Fruit fly (Drosophila melanogaster) whole organism, pupa: ENCODE measurements around the gene CG16779.
A peak's percentile ranks its signal among the peaks of the same experiment; 100 is the strongest.

ENCODE experiments used
- CG10348 ChIP-seq: fragments of 200-800 bp; sonication (Bioruptor generic); IDR thresholded peaks from 2 replicates; pipeline ENCODE4 v1.3.6; 2022; ENCODE audit warnings: missing biosample characterization, missing genetic modification characterization
- CG12605 ChIP-seq: fragments of 200-800 bp; sonication (Bioruptor generic); IDR thresholded peaks from 2 replicates; pipeline ENCODE4 v1.3.6; 2022; ENCODE audit warnings: missing biosample characterization, missing genetic modification characterization
- CG13204 ChIP-seq: fragments of 200-800 bp; sonication (Bioruptor generic); optimal IDR thresholded peaks from 2 replicates; lab custom pipeline; 2018; ENCODE audit warnings: missing biosample characterization, mild to moderate bottlenecking, missing genetic modification characterization, moderate library complexity
- CG14655 ChIP-seq: fragments of 200-800 bp; sonication (Bioruptor generic); optimal IDR thresholded peaks from 3 replicates; lab custom pipeline; 2017; ENCODE audit warnings: mild to moderate bottlenecking, missing biosample characterization, missing genetic modification reagents, missing genetic modification characterization
- CG15710 ChIP-seq: fragments of 200-800 bp; sonication (Bioruptor generic); optimal IDR thresholded peaks from 2 replicates; lab custom pipeline; 2018; ENCODE audit warnings: missing biosample characterization, mild to moderate bottlenecking, missing genetic modification characterization, moderate library complexity
- CG17806 ChIP-seq: fragments of 200-800 bp; sonication (Bioruptor generic); optimal IDR thresholded peaks from 2 replicates; lab custom pipeline; 2018; ENCODE audit warnings: missing biosample characterization, mild to moderate bottlenecking, missing genetic modification characterization, moderate library complexity
- CG32121 ChIP-seq: fragments of 200-800 bp; sonication (Bioruptor generic); IDR thresholded peaks from 2 replicates; pipeline ENCODE4 v1.3.6; 2022; ENCODE audit warnings: missing biosample characterization, missing genetic modification characterization
- CG34367 ChIP-seq: fragments of 200-800 bp; sonication (Bioruptor generic); optimal IDR thresholded peaks from 2 replicates; lab custom pipeline; 2018; ENCODE audit warnings: missing biosample characterization, mild to moderate bottlenecking, missing genetic modification characterization
- CG4496 ChIP-seq: fragments of 200-800 bp; sonication (Bioruptor generic); IDR thresholded peaks from 3 replicates; pipeline ENCODE4 v1.3.6; 2022; ENCODE audit warnings: missing biosample characterization, missing genetic modification characterization
- CG8159 ChIP-seq: fragments of 200-800 bp; sonication (Bioruptor generic); optimal IDR thresholded peaks from 3 replicates; lab custom pipeline; 2018; ENCODE audit warnings: missing biosample characterization, mild to moderate bottlenecking, missing genetic modification characterization, moderate library complexity
- CG8301 ChIP-seq: fragments of 200-800 bp; sonication (Bioruptor generic); optimal IDR thresholded peaks from 2 replicates; lab custom pipeline; 2018; ENCODE audit warnings: missing biosample characterization, mild to moderate bottlenecking, missing genetic modification characterization
- CG9948 ChIP-seq: fragments of 200-800 bp; sonication (Bioruptor generic); optimal IDR thresholded peaks from 2 replicates; lab custom pipeline; 2018; ENCODE audit warnings: missing biosample characterization, mild to moderate bottlenecking, missing genetic modification characterization, moderate library complexity
- D1 ChIP-seq: fragments of 200-800 bp; sonication (Bioruptor generic); optimal IDR thresholded peaks from 2 replicates; lab custom pipeline; 2018; ENCODE audit warnings: missing biosample characterization, mild to moderate bottlenecking, missing genetic modification characterization, moderate library complexity
- EcR ChIP-seq: fragments of 200-800 bp; sonication (Bioruptor generic); optimal IDR thresholded peaks from 3 replicates; lab custom pipeline; 2019; ENCODE audit warnings: missing biosample characterization, missing genetic modification characterization, mild to moderate bottlenecking, moderate library complexity, missing genetic modification reagents
- Ets98B ChIP-seq: fragments of 200-800 bp; sonication (Bioruptor generic); IDR thresholded peaks from 2 replicates; pipeline ENCODE4 v1.3.6; 2022; ENCODE audit warnings: missing biosample characterization, missing genetic modification characterization
- Pif1A ChIP-seq: fragments of 200-800 bp; sonication (Bioruptor generic); optimal IDR thresholded peaks from 3 replicates; lab custom pipeline; 2016; ENCODE audit warnings: missing biosample characterization, missing genetic modification characterization
- Pif1B ChIP-seq: fragments of 200-800 bp; sonication (Bioruptor generic); optimal IDR thresholded peaks from 3 replicates; lab custom pipeline; 2016; ENCODE audit warnings: missing biosample characterization, missing genetic modification characterization
- Snoo ChIP-seq: fragments of 200-800 bp; sonication (Bioruptor generic); optimal IDR thresholded peaks from 3 replicates; lab custom pipeline; 2017; ENCODE audit warnings: missing biosample characterization, mild to moderate bottlenecking, missing genetic modification characterization, inconsistent platforms
- fd96Ca ChIP-seq: fragments of 200-800 bp; sonication (Bioruptor generic); IDR thresholded peaks from 3 replicates; pipeline ENCODE4 v1.3.6; 2022; ENCODE audit warnings: missing biosample characterization, missing genetic modification characterization
- gl ChIP-seq: fragments of 200-800 bp; sonication (Bioruptor generic); optimal IDR thresholded peaks from 2 replicates; lab custom pipeline; 2018; ENCODE audit warnings: missing biosample characterization, mild to moderate bottlenecking, missing genetic modification characterization
- rn ChIP-seq: fragments of 200-800 bp; sonication (Bioruptor generic); IDR thresholded peaks from 2 replicates; pipeline ENCODE4 v1.3.6; 2022; ENCODE audit warnings: missing biosample characterization, missing genetic modification characterization

The CG16779 gene

dm6 chr3R:9480396-9480795 is 13.1 kb downstream of the CG16779 start:
- TF ChIP-seq CG4496 (GFP tag; lab: Robert Waterston, UW) (peak; percentile 78), Ets98B (GFP tag; lab: Robert Waterston, UW) (peak; percentile 78), CG8301 (tag; lab: Kevin White, UChicago) (peak; percentile 54), fd96Ca (GFP tag; lab: Robert Waterston, UW) (peak; percentile 74), CG32121 (peak; percentile 68; the same call in 1 of the 2 replicates), rn (GFP tag; lab: Robert Waterston, UW) (peak; percentile 32; the same call in 1 of the 2 replicates), CG10348 (GFP tag; lab: Robert Waterston, UW) (no peak), Pif1A (GFP tag; lab: Kevin White, UChicago) (no peak), CG14655 (GFP tag; lab: Kevin White, UChicago) (peak; percentile 71), CG12605 (GFP tag; lab: Robert Waterston, UW) (peak; percentile 31; the same call in 1 of the 2 replicates), D1 (tag; lab: Kevin White, UChicago) (no peak), Pif1B (GFP tag; lab: Kevin White, UChicago) (peak; percentile 23), CG17806 (tag; lab: Kevin White, UChicago) (no peak)

- TF ChIP-seq rn (GFP tag; lab: Robert Waterston, UW) (no peak), CG9948 (tag; lab: Kevin White, UChicago) (no peak), fd96Ca (GFP tag; lab: Robert Waterston, UW) (no peak), CG13204 (GFP tag; lab: Kevin White, UChicago) (no peak), CG12605 (GFP tag; lab: Robert Waterston, UW) (no peak), Pif1B (GFP tag; lab: Kevin White, UChicago) (no peak), CG15710 (tag; lab: Kevin White, UChicago) (no peak), CG10348 (GFP tag; lab: Robert Waterston, UW) (no peak), Ets98B (GFP tag; lab: Robert Waterston, UW) (no peak), CG32121 (no peak), Pif1A (GFP tag; lab: Kevin White, UChicago) (no peak)
Observed at dm6 chr3R:9468109-9468508, 25.4 kb downstream of the CG16779 start.

dm6 chr3R:9460488-9461150 is 32.9 kb downstream of the CG16779 start, which contains the start of gene GstZ2:
GstZ2 (minus strand) TSS chr3R:9460652.
- TF ChIP-seq Pif1A (GFP tag; lab: Kevin White, UChicago) (no peak), CG34367 (no peak), rn (GFP tag; lab: Robert Waterston, UW) (no peak), CG8301 (tag; lab: Kevin White, UChicago) (no peak), Snoo (no peak), CG4496 (GFP tag; lab: Robert Waterston, UW) (no peak), EcR (GFP tag; lab: Kevin White, UChicago) (no peak), D1 (tag; lab: Kevin White, UChicago) (no peak)

- TF ChIP-seq CG9948 (tag; lab: Kevin White, UChicago), result peak; percentile 49
- TF ChIP-seq rn (GFP tag; lab: Robert Waterston, UW), result no peak
- peak; percentile 49 for TF ChIP-seq Pif1A (GFP tag; lab: Kevin White, UChicago)
- 0 out of 3 replicates have a peak, but pooled peaks have one; percentile 20 for TF ChIP-seq fd96Ca (GFP tag; lab: Robert Waterston, UW)
- TF ChIP-seq CG13204 (GFP tag; lab: Kevin White, UChicago), result no peak
- TF ChIP-seq CG14655 (GFP tag; lab: Kevin White, UChicago), result peak; percentile 47
- no peak for TF ChIP-seq CG17806 (tag; lab: Kevin White, UChicago)
- peak; percentile 10 for TF ChIP-seq Pif1B (GFP tag; lab: Kevin White, UChicago)
- TF ChIP-seq EcR (GFP tag; lab: Kevin White, UChicago), result peak; percentile 90
- TF ChIP-seq CG10348 (GFP tag; lab: Robert Waterston, UW), result no peak
- peak; percentile 64 for TF ChIP-seq CG15710 (tag; lab: Kevin White, UChicago)
- TF ChIP-seq CG32121, result peak; percentile 40; the same call in 1 of the 2 replicates
- TF ChIP-seq CG4496 (GFP tag; lab: Robert Waterston, UW), result no peak
- peak; percentile 19 for TF ChIP-seq CG34367
- no peak for TF ChIP-seq CG8159 (tag; lab: Kevin White, UChicago)
- TF ChIP-seq Snoo, result no peak
- TF ChIP-seq CG12605 (GFP tag; lab: Robert Waterston, UW), result no peak
- TF ChIP-seq CG8301 (tag; lab: Kevin White, UChicago), result no peak
- TF ChIP-seq D1 (tag; lab: Kevin White, UChicago), result no peak
Observed at dm6 chr3R:9459385-9460285, 33.8 kb downstream of the CG16779 start.

- TF ChIP-seq rn (GFP tag; lab: Robert Waterston, UW) (no peak), Snoo (no peak), CG15710 (tag; lab: Kevin White, UChicago) (no peak), D1 (tag; lab: Kevin White, UChicago) (no peak), CG17806 (tag; lab: Kevin White, UChicago) (no peak), CG13204 (GFP tag; lab: Kevin White, UChicago) (no peak), gl (tag; lab: Kevin White, UChicago) (no peak), Ets98B (GFP tag; lab: Robert Waterston, UW) (no peak), CG34367 (no peak), CG8159 (tag; lab: Kevin White, UChicago) (no peak), EcR (GFP tag; lab: Kevin White, UChicago) (no peak), Pif1A (GFP tag; lab: Kevin White, UChicago) (no peak), CG4496 (GFP tag; lab: Robert Waterston, UW) (no peak), CG32121 (no peak), Pif1B (GFP tag; lab: Kevin White, UChicago) (no peak)
- TF ChIP-seq, all 21 proteins: peak for 0
Observed at dm6 chr3R:9456373-9456772, 37.1 kb downstream of the CG16779 start, which contains the start of gene GstZ1. GstZ1 (minus strand) TSS chr3R:9456546.
